Fruit fly (Drosophila melanogaster) whole organism, embryonic: ENCODE data around the gene GlyRS.

Source experiments
- Atf-2 ChIP-seq: fragments of 200-800 bp; sonication (Bioruptor generic); optimal IDR thresholded peaks from 2 replicates; lab custom pipeline; 2016; ENCODE audit warnings: missing biosample characterization, missing genetic modification characterization
- BtbVII ChIP-seq: fragments of 200-800 bp; sonication (Bioruptor generic); optimal IDR thresholded peaks from 3 replicates; lab custom pipeline; 2017; ENCODE audit warnings: missing biosample characterization, mild to moderate bottlenecking, missing genetic modification characterization
- CG1024 ChIP-seq: fragments of 200-800 bp; sonication (Bioruptor generic); IDR thresholded peaks from 2 replicates; pipeline ENCODE4 v1.3.6; 2022; ENCODE audit warnings: missing biosample characterization, missing genetic modification characterization
- CG11560 ChIP-seq: fragments of 200-800 bp; sonication (Bioruptor generic); IDR thresholded peaks from 3 replicates; pipeline ENCODE4 v1.3.6; 2022; ENCODE audit warnings: missing biosample characterization, missing genetic modification characterization
- CG12769 ChIP-seq: fragments of 200-800 bp; sonication (Bioruptor generic); optimal IDR thresholded peaks from 2 replicates; lab custom pipeline; 2019; ENCODE audit warnings: missing biosample characterization, mild to moderate bottlenecking, missing genetic modification characterization, moderate library complexity
- CG12942 ChIP-seq: fragments of 200-800 bp; sonication (Bioruptor generic); optimal IDR thresholded peaks from 3 replicates; lab custom pipeline; 2016; ENCODE audit warnings: missing biosample characterization, missing genetic modification characterization
- CG14014 ChIP-seq: fragments of 200-800 bp; sonication (Bioruptor generic); IDR thresholded peaks from 2 replicates; pipeline ENCODE4 v1.3.6; 2022; ENCODE audit warnings: missing biosample characterization, missing genetic modification characterization
- CG1529 ChIP-seq: fragments of 200-800 bp; sonication (Bioruptor generic); optimal IDR thresholded peaks from 3 replicates; lab custom pipeline; 2018; ENCODE audit warnings: missing biosample characterization, missing genetic modification characterization
- CG16863 ChIP-seq: fragments of 200-800 bp; sonication (Bioruptor generic); optimal IDR thresholded peaks from 3 replicates; lab custom pipeline; 2016; ENCODE audit warnings: missing biosample characterization, missing genetic modification characterization
- CG17186 ChIP-seq: fragments of 200-800 bp; sonication (Bioruptor generic); optimal IDR thresholded peaks from 3 replicates; lab custom pipeline; 2017; ENCODE audit warnings: missing biosample characterization, missing genetic modification reagents, missing genetic modification characterization
- CG1792 ChIP-seq: fragments of 200-800 bp; sonication (Bioruptor generic); optimal IDR thresholded peaks from 2 replicates; lab custom pipeline; 2016; ENCODE audit warnings: missing biosample characterization, missing genetic modification characterization
- CG2116 ChIP-seq: fragments of 200-800 bp; sonication (Bioruptor generic); optimal IDR thresholded peaks from 3 replicates; lab custom pipeline; 2018; ENCODE audit warnings: missing biosample characterization, mild to moderate bottlenecking, missing genetic modification characterization
- CG5245 ChIP-seq: fragments of 200-800 bp; sonication (Bioruptor generic); optimal IDR thresholded peaks from 3 replicates; lab custom pipeline; 2016; ENCODE audit warnings: missing biosample characterization, missing genetic modification characterization
- CG6175 ChIP-seq: fragments of 200-800 bp; sonication (Bioruptor generic); IDR thresholded peaks from 3 replicates; pipeline ENCODE4 v1.3.6; 2022; ENCODE audit warnings: missing biosample characterization, missing genetic modification characterization
- CG6791 ChIP-seq: fragments of 200-800 bp; sonication (Bioruptor generic); IDR thresholded peaks from 3 replicates; pipeline ENCODE4 v1.3.6; 2022; ENCODE audit warnings: missing biosample characterization, missing genetic modification characterization; ENCODE audit not compliant: partially characterized antibody
- CG7271 ChIP-seq: fragments of 200-800 bp; sonication (Bioruptor generic); optimal IDR thresholded peaks from 2 replicates; lab custom pipeline; 2018; ENCODE audit warnings: missing biosample characterization, mild to moderate bottlenecking, missing genetic modification characterization, moderate library complexity
- CG8281 ChIP-seq: fragments of 200-800 bp; sonication (Bioruptor generic); optimal IDR thresholded peaks from 2 replicates; lab custom pipeline; 2018; ENCODE audit warnings: missing biosample characterization, mild to moderate bottlenecking, missing genetic modification characterization, moderate library complexity
- CG9817 ChIP-seq: fragments of 200-800 bp; sonication (Bioruptor generic); optimal IDR thresholded peaks from 2 replicates; lab custom pipeline; 2018; ENCODE audit warnings: missing biosample characterization, mild to moderate bottlenecking, missing genetic modification characterization, moderate library complexity
- Dll ChIP-seq: fragments of 200-800 bp; sonication (Bioruptor generic); IDR thresholded peaks from 4 replicates; pipeline ENCODE4 v1.3.6; 2022; ENCODE audit warnings: missing biosample characterization, missing genetic modification characterization; ENCODE audit not compliant: partially characterized antibody
- Drgx ChIP-seq: fragments of 200-800 bp; sonication (Bioruptor generic); IDR thresholded peaks from 2 replicates; pipeline ENCODE4 v1.3.6; 2022; ENCODE audit warnings: missing biosample characterization, missing genetic modification characterization
- Hr3 ChIP-seq: fragments of 200-800 bp; sonication (Bioruptor generic); optimal IDR thresholded peaks from 3 replicates; lab custom pipeline; 2016; ENCODE audit warnings: missing biosample characterization, missing genetic modification characterization
- Kr ChIP-seq: fragments of 200-800 bp; sonication (Bioruptor generic); optimal IDR thresholded peaks from 2 replicates; lab custom pipeline; 2017; ENCODE audit warnings: missing biosample characterization, mild to moderate bottlenecking, missing genetic modification characterization
- Mrtf ChIP-seq: fragments of 200-800 bp; sonication (Bioruptor generic); IDR thresholded peaks from 3 replicates; pipeline ENCODE4 v1.3.6; 2022; ENCODE audit warnings: missing biosample characterization, missing genetic modification characterization
- Nf-YC ChIP-seq: fragments of 200-800 bp; optimal IDR thresholded peaks from 3 replicates; lab custom pipeline; 2019; ENCODE audit warnings: missing biosample characterization, mild to moderate bottlenecking, missing genetic modification characterization, moderate library complexity
- YL-1 ChIP-seq: fragments of 200-800 bp; sonication (Bioruptor generic); optimal IDR thresholded peaks from 3 replicates; lab custom pipeline; 2017; ENCODE audit warnings: missing biosample characterization, mild to moderate bottlenecking, missing genetic modification characterization
- da ChIP-seq: fragments of 200-800 bp; sonication (Bioruptor generic); optimal IDR thresholded peaks from 2 replicates; lab custom pipeline; 2016; ENCODE audit warnings: missing biosample characterization, missing genetic modification characterization
- danr ChIP-seq: fragments of 200-800 bp; sonication (Bioruptor generic); IDR thresholded peaks from 2 replicates; pipeline ENCODE4 v1.3.6; 2022; ENCODE audit warnings: missing biosample characterization, missing genetic modification characterization
- dm ChIP-seq: fragments of 200-800 bp; sonication (Bioruptor generic); optimal IDR thresholded peaks from 3 replicates; lab custom pipeline; 2016; ENCODE audit warnings: missing biosample characterization, missing genetic modification characterization
- dmrt11E ChIP-seq: fragments of 200-800 bp; sonication (Bioruptor generic); optimal IDR thresholded peaks from 3 replicates; lab custom pipeline; 2018; ENCODE audit warnings: missing biosample characterization, mild to moderate bottlenecking, missing genetic modification characterization, moderate library complexity
- fd64A ChIP-seq: fragments of 200-800 bp; sonication (Bioruptor generic); optimal IDR thresholded peaks from 3 replicates; lab custom pipeline; 2018; ENCODE audit warnings: missing biosample characterization, mild to moderate bottlenecking, missing genetic modification characterization
- inv ChIP-seq: fragments of 200-800 bp; sonication (Bioruptor generic); IDR thresholded peaks from 2 replicates; pipeline ENCODE4 v1.3.6; 2022; ENCODE audit warnings: missing biosample characterization, missing genetic modification characterization; ENCODE audit not compliant: partially characterized antibody
- jing ChIP-seq: fragments of 200-800 bp; sonication (Bioruptor generic); optimal IDR thresholded peaks from 2 replicates; lab custom pipeline; 2018; ENCODE audit warnings: missing biosample characterization, mild to moderate bottlenecking, missing genetic modification characterization
- kah ChIP-seq: fragments of 200-800 bp; sonication (Bioruptor generic); optimal IDR thresholded peaks from 2 replicates; lab custom pipeline; 2018; ENCODE audit warnings: missing biosample characterization, mild to moderate bottlenecking, missing genetic modification characterization
- lilli ChIP-seq: fragments of 200-800 bp; sonication (Bioruptor generic); optimal IDR thresholded peaks from 3 replicates; lab custom pipeline; 2016; ENCODE audit warnings: missing biosample characterization, missing genetic modification characterization
- lmd ChIP-seq: fragments of 200-800 bp; sonication (Bioruptor generic); IDR thresholded peaks from 2 replicates; pipeline ENCODE4 v1.3.6; 2022; ENCODE audit warnings: missing biosample characterization, missing genetic modification characterization
- onecut ChIP-seq: fragments of 200-800 bp; sonication (Bioruptor generic); IDR thresholded peaks from 2 replicates; pipeline ENCODE4 v1.3.6; 2022; ENCODE audit warnings: missing biosample characterization, missing genetic modification characterization
- pho ChIP-seq: fragments of 200-800 bp; sonication (Bioruptor generic); optimal IDR thresholded peaks from 2 replicates; lab custom pipeline; 2016; ENCODE audit warnings: missing biosample characterization, missing genetic modification characterization
- repo ChIP-seq: fragments of 200-800 bp; sonication (Bioruptor generic); optimal IDR thresholded peaks from 2 replicates; lab custom pipeline; 2016; ENCODE audit warnings: missing biosample characterization, missing genetic modification characterization
- sim ChIP-seq: fragments of 200-800 bp; sonication (Bioruptor generic); IDR thresholded peaks from 2 replicates; pipeline ENCODE4 v1.3.6; 2022; ENCODE audit warnings: missing biosample characterization, missing genetic modification characterization
- usp ChIP-seq: fragments of >200 bp; optimal IDR thresholded peaks from 2 replicates; lab custom pipeline; 2017; ENCODE audit warnings: missing biosample characterization, missing genetic modification characterization
- yki ChIP-seq: fragments of >200 bp; optimal IDR thresholded peaks from 3 replicates; lab custom pipeline; 2018

GlyRS gene

DNA sequence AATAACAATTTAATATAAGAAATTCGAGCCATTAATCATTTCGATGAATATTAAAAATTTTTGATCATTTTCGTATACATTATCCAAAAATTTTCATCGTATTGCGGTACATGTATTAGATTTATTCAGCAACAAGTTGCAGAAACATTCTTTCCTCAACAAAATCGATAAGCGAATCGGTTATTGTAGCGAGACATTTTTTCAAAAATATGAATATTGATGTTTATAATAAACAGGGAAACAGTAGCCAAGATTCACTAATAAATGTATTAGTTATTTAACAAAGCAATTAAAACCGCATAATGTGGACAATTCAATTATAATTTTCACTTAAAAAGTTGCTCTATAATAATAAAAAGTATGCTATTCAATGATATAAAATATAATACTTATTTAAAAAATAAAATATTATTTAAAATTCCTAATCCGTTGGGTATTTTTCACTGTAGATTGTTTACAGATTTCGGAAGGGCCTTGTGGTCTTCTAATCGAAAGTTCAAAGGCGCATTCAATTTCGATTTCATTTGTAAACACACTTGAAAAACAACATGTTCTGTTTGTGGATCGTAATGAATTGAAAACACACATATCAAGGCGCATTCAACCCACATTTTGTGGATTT is 5.7 kb upstream of the GlyRS start (continued):
- TF ChIP-seq usp = no peak
- TF ChIP-seq CG14014 (GFP tag; lab: Robert Waterston, UW) = no peak
- no peak for TF ChIP-seq CG9817
- TF ChIP-seq CG6175 = no peak
- TF ChIP-seq CG6791 (GFP tag; lab: Robert Waterston, UW) = no peak
- TF ChIP-seq lmd (GFP tag; lab: Robert Waterston, UW) = no peak
- no peak for TF ChIP-seq kah (GFP tag; lab: Kevin White, UChicago)
- no peak for TF ChIP-seq BtbVII (GFP tag; lab: Kevin White, UChicago)
- TF ChIP-seq jing (GFP tag; lab: Kevin White, UChicago) = no peak
- no peak for TF ChIP-seq Dll (GFP tag; lab: Robert Waterston, UW)
- TF ChIP-seq lilli (GFP tag; lab: Kevin White, UChicago) = no peak
- TF ChIP-seq repo (GFP tag; lab: Kevin White, UChicago) = no peak
- TF ChIP-seq dm (GFP tag; lab: Kevin White, UChicago) = no peak
- TF ChIP-seq Nf-YC = peak; percentile 23
- no peak for TF ChIP-seq CG1024 (GFP tag; lab: Robert Waterston, UW)
- TF ChIP-seq Mrtf (GFP tag; lab: Robert Waterston, UW) = no peak
- TF ChIP-seq CG1529 = no peak
- no peak for TF ChIP-seq CG1792
- no peak for TF ChIP-seq CG7271
- no peak for TF ChIP-seq pho (GFP tag; lab: Kevin White, UChicago)
- TF ChIP-seq danr (GFP tag; lab: Robert Waterston, UW) = no peak
- no peak for TF ChIP-seq CG8281
- TF ChIP-seq CG17186 (GFP tag; lab: Kevin White, UChicago) = no peak
- TF ChIP-seq CG11560 (tag; lab: Robert Waterston, UW) = no peak
- no peak for TF ChIP-seq YL-1 (GFP tag; lab: Kevin White, UChicago)
- no peak for TF ChIP-seq CG16863 (GFP tag; lab: Kevin White, UChicago)
- TF ChIP-seq Hr3 (GFP tag; lab: Kevin White, UChicago) = no peak
- TF ChIP-seq yki (lab: Kevin White, UChicago) = no peak
- no peak for TF ChIP-seq sim (GFP tag; lab: Robert Waterston, UW)
- no peak for TF ChIP-seq inv (GFP tag; lab: Robert Waterston, UW)
- TF ChIP-seq CG12769 = no peak
- TF ChIP-seq dmrt11E (tag; lab: Kevin White, UChicago) = no peak
- no peak for TF ChIP-seq CG5245 (GFP tag; lab: Kevin White, UChicago)
- TF ChIP-seq Atf-2 (GFP tag; lab: Kevin White, UChicago) = no peak
- TF ChIP-seq da (GFP tag; lab: Kevin White, UChicago) = no peak
- no peak for TF ChIP-seq Drgx (GFP tag; lab: Robert Waterston, UW)
- TF ChIP-seq CG2116 = no peak
- no peak for TF ChIP-seq fd64A (GFP tag; lab: Kevin White, UChicago)
- no peak for TF ChIP-seq Kr (GFP tag; lab: Kevin White, UChicago)
- no peak; the same call in 1 of the 2 replicates for TF ChIP-seq onecut (GFP tag; lab: Robert Waterston, UW)
- TF ChIP-seq CG12942 = no peak
